Worm (Caenorhabditis elegans) whole organism, young adult: ENCODE measurements around the gene ttc-39B.

Experiments used
- F22D6.2 ChIP-seq: sonication (generic microtip); optimal IDR thresholded peaks from 2 replicates; lab custom pipeline; 2016; ENCODE audit warnings: mild to moderate bottlenecking, missing genetic modification characterization, missing compliant biosample characterization
- bed-1 ChIP-seq: fragments of 200-800 bp; sonication (Bioruptor generic); IDR thresholded peaks from 2 replicates; pipeline ENCODE4 v1.3.6; 2022; ENCODE audit warnings: missing genetic modification reagents, missing genetic modification characterization, missing compliant biosample characterization
- dpff-1 ChIP-seq: sonication (generic microtip); optimal IDR thresholded peaks from 2 replicates; lab custom pipeline; 2017; ENCODE audit warnings: mild to moderate bottlenecking, missing genetic modification characterization, missing compliant biosample characterization
- dpl-1 ChIP-seq: fragments of 150-350 bp; optimal IDR thresholded peaks from 2 replicates; lab custom pipeline; 2014; ENCODE audit warnings: missing biosample characterization, missing genetic modification reagents, missing genetic modification characterization
- him-1 ChIP-seq: sonication (generic microtip); optimal IDR thresholded peaks from 2 replicates; lab custom pipeline; 2016; ENCODE audit warnings: missing genotype, missing genetic modification reagents, missing genetic modification characterization, missing compliant biosample characterization
- lin-26 ChIP-seq: fragments of 200-800 bp; sonication (Bioruptor generic); IDR thresholded peaks from 2 replicates; pipeline ENCODE4 v1.3.6; 2022; ENCODE audit warnings: missing genetic modification reagents, missing genetic modification characterization, missing compliant biosample characterization
- nfya-1 ChIP-seq: sonication (generic microtip); optimal IDR thresholded peaks from 2 replicates; lab custom pipeline; 2017; ENCODE audit warnings: antibody characterized with exemption, missing compliant biosample characterization, missing genetic modification characterization, borderline replicate concordance; ENCODE audit not compliant: insufficient read depth
- nfya-2 ChIP-seq: fragments of 200-800 bp; sonication (Bioruptor generic); IDR thresholded peaks from 2 replicates; pipeline ENCODE4 v1.3.6; 2022; ENCODE audit warnings: missing genetic modification reagents, missing genetic modification characterization, missing compliant biosample characterization
- snpc-3.4 ChIP-seq: sonication (generic microtip); optimal IDR thresholded peaks from 2 replicates; lab custom pipeline; 2017; ENCODE audit warnings: missing genetic modification characterization, mild to moderate bottlenecking, missing compliant biosample characterization, antibody characterized with exemption, moderate library complexity, missing genotype, missing genetic modification reagents
- tlf-1 ChIP-seq: fragments of 200-800 bp; sonication (Bioruptor generic); optimal IDR thresholded peaks from 2 replicates; lab custom pipeline; 2018; ENCODE audit warnings: mild to moderate bottlenecking, missing genetic modification characterization, missing compliant biosample characterization

- TF ChIP-seq dpl-1 (GFP tag; lab: Kevin White, UChicago) (no peak), dpff-1 (tag; lab: Kevin White, UChicago) (no peak), nfya-1 (tag; lab: Kevin White, UChicago) (no peak), tlf-1 (GFP tag; lab: Kevin White, UChicago) (no peak), nfya-2 (GFP tag; lab: Robert Waterston, UW) (no peak), lin-26 (GFP tag; lab: Robert Waterston, UW) (no peak), bed-1 (GFP tag; lab: Robert Waterston, UW) (no peak), snpc-3.4 (tag; lab: Kevin White, UChicago) (no peak), F22D6.2 (no peak), him-1 (tag; lab: Kevin White, UChicago) (no peak)
Measured at ce11 chrII:6376693-6377092, 42.9 kb upstream of the ttc-39B start.
